Worm (Caenorhabditis elegans) whole organism, L1 larva: ENCODE results near the gene col-118.

Source experiments
- C04F5.9 ChIP-seq: sonication (generic microtip); optimal IDR thresholded peaks from 2 replicates; lab custom pipeline; 2016; ENCODE audit warnings: missing genetic modification characterization, missing compliant biosample characterization
- C34B4.2 ChIP-seq: sonication (generic microtip); optimal IDR thresholded peaks from 2 replicates; lab custom pipeline; 2017; ENCODE audit warnings: mild to moderate bottlenecking, missing genetic modification characterization, missing compliant biosample characterization
- F16B12.6 ChIP-seq: fragments of 150-350 bp; optimal IDR thresholded peaks from 2 replicates; lab custom pipeline; 2014; ENCODE audit warnings: missing biosample characterization, missing genetic modification characterization
- Y116A8C.19 ChIP-seq: sonication (generic microtip); optimal IDR thresholded peaks from 2 replicates; lab custom pipeline; 2016; ENCODE audit warnings: missing compliant biosample characterization, missing genetic modification characterization, borderline replicate concordance
- alr-1 ChIP-seq: fragments of 200-800 bp; sonication (Bioruptor generic); optimal IDR thresholded peaks from 2 replicates; lab custom pipeline; 2018; ENCODE audit warnings: borderline replicate concordance, mild to moderate bottlenecking, missing genetic modification characterization, missing compliant biosample characterization
- aly-2 ChIP-seq: fragments of 150-350 bp; optimal IDR thresholded peaks from 2 replicates; lab custom pipeline; 2014; ENCODE audit warnings: missing biosample characterization, missing genetic modification characterization
- blmp-1 ChIP-seq: fragments of 150-350 bp; optimal IDR thresholded peaks from 2 replicates; lab custom pipeline; 2014; ENCODE audit warnings: missing biosample characterization, missing genetic modification characterization
- ceh-63 ChIP-seq: fragments of 200-800 bp; sonication (Bioruptor generic); optimal IDR thresholded peaks from 2 replicates; lab custom pipeline; 2018; ENCODE audit warnings: mild to moderate bottlenecking, missing genetic modification characterization, missing compliant biosample characterization
- ceh-8 ChIP-seq: fragments of 200-800 bp; sonication (Bioruptor generic); optimal IDR thresholded peaks from 2 replicates; lab custom pipeline; 2018; ENCODE audit warnings: mild to moderate bottlenecking, missing genetic modification characterization, moderate library complexity, missing compliant biosample characterization
- ceh-82 ChIP-seq, 3 experiments: fragments of 150-350 bp in 1 of 3; sonication (generic microtip) in 2 of 3; optimal IDR thresholded peaks; 2 replicates each; lab custom pipeline; 2014 to 2017; ENCODE audit warnings: missing biosample characterization in 3 of 3, missing genetic modification characterization in 3 of 3
- ceh-88 ChIP-seq: fragments of 200-800 bp; sonication (Bioruptor generic); IDR thresholded peaks from 2 replicates; pipeline ENCODE4 v1.3.6; 2022; ENCODE audit warnings: missing genetic modification characterization, missing compliant biosample characterization
- ces-1 ChIP-seq: fragments of 150-350 bp; optimal IDR thresholded peaks from 2 replicates; lab custom pipeline; 2014; ENCODE audit warnings: missing biosample characterization, missing genetic modification reagents, missing genetic modification characterization
- dpl-1 ChIP-seq, 3 experiments: fragments of 150-350 bp in 2 of 3; sonication (generic microtip) in 1 of 3; optimal IDR thresholded peaks; 2 replicates each; lab custom pipeline; 2014 to 2017; ENCODE audit warnings: missing biosample characterization in 3 of 3, missing genetic modification characterization in 3 of 3, missing genetic modification reagents in 3 of 3
- dsc-1 ChIP-seq: sonication (generic microtip); optimal IDR thresholded peaks from 2 replicates; lab custom pipeline; 2016; ENCODE audit warnings: mild to moderate bottlenecking, missing genetic modification characterization, missing compliant biosample characterization
- efl-3 ChIP-seq: fragments of 200-800 bp; sonication (Bioruptor generic); optimal IDR thresholded peaks from 2 replicates; lab custom pipeline; 2018; ENCODE audit warnings: mild to moderate bottlenecking, missing genetic modification characterization, missing compliant biosample characterization
- egl-27 ChIP-seq, 2 experiments: fragments of 150-350 bp in 1 of 2; sonication (generic microtip); optimal IDR thresholded peaks; 3 replicates each; lab custom pipeline; 2017 to 2018; ENCODE audit warnings: missing biosample characterization in 2 of 2, missing genetic modification characterization in 2 of 2, missing genetic modification reagents in 2 of 2
- elt-2 ChIP-seq: sonication (generic microtip); optimal IDR thresholded peaks from 2 replicates; lab custom pipeline; 2016; ENCODE audit warnings: missing genetic modification characterization, mild to moderate bottlenecking, inconsistent platforms, missing compliant biosample characterization, missing genetic modification reagents
- ets-5 ChIP-seq: fragments of 200-800 bp; sonication (Bioruptor generic); IDR thresholded peaks from 2 replicates; pipeline ENCODE4 v1.3.6; 2022; ENCODE audit warnings: missing genetic modification characterization, missing compliant biosample characterization
- fkh-10 ChIP-seq: sonication (generic microtip); optimal IDR thresholded peaks from 2 replicates; lab custom pipeline; 2017; ENCODE audit warnings: missing biosample characterization, missing genetic modification reagents, missing genetic modification characterization
- fkh-4 ChIP-seq: sonication (generic microtip); optimal IDR thresholded peaks from 2 replicates; lab custom pipeline; 2016; ENCODE audit warnings: missing compliant biosample characterization, missing genetic modification characterization, borderline replicate concordance
- fkh-8 ChIP-seq: sonication (generic microtip); optimal IDR thresholded peaks from 2 replicates; lab custom pipeline; 2016; ENCODE audit warnings: mild to moderate bottlenecking, missing genetic modification characterization, missing compliant biosample characterization
- fos-1 ChIP-seq: fragments of 150-350 bp; optimal IDR thresholded peaks from 2 replicates; lab custom pipeline; 2014; ENCODE audit warnings: missing biosample characterization, missing genetic modification characterization
- grh-1 ChIP-seq: fragments of 200-800 bp; sonication (Bioruptor generic); IDR thresholded peaks from 2 replicates; pipeline ENCODE4 v1.3.6; 2022; ENCODE audit warnings: missing genetic modification reagents, missing genetic modification characterization, missing compliant biosample characterization
- hlh-4 ChIP-seq: sonication (generic microtip); optimal IDR thresholded peaks from 2 replicates; lab custom pipeline; 2016; ENCODE audit warnings: mild to moderate bottlenecking, missing genetic modification characterization, missing compliant biosample characterization
- hpl-2 ChIP-seq: fragments of 150-350 bp; optimal IDR thresholded peaks from 2 replicates; lab custom pipeline; 2014; ENCODE audit warnings: missing biosample characterization, missing genetic modification reagents, missing genetic modification characterization
- lin-13 ChIP-seq: fragments of 150-350 bp; optimal IDR thresholded peaks from 2 replicates; lab custom pipeline; 2014; ENCODE audit warnings: missing biosample characterization, missing genetic modification reagents, missing genetic modification characterization
- lin-15B ChIP-seq: fragments of 150-350 bp; sonication (generic microtip); optimal IDR thresholded peaks from 3 replicates; lab custom pipeline; 2014; ENCODE audit warnings: missing biosample characterization, missing genetic modification characterization
- lin-35 ChIP-seq, 2 experiments: fragments of 150-350 bp; optimal IDR thresholded peaks; 2 replicates each; lab custom pipeline; 2014; ENCODE audit warnings: missing biosample characterization in 2 of 2, missing genetic modification characterization in 2 of 2, missing genetic modification reagents in 2 of 2
- lsy-2 ChIP-seq, 2 experiments: fragments of 150-350 bp; optimal IDR thresholded peaks; 2 replicates each; lab custom pipeline; 2014; ENCODE audit warnings: missing biosample characterization in 2 of 2, missing genetic modification characterization in 2 of 2
- mab-9 ChIP-seq: fragments of 200-800 bp; sonication (Bioruptor generic); IDR thresholded peaks from 2 replicates; pipeline ENCODE4 v1.3.6; 2022; ENCODE audit warnings: missing genetic modification reagents, missing genetic modification characterization, missing compliant biosample characterization
- mef-2 ChIP-seq: fragments of 150-350 bp; optimal IDR thresholded peaks from 2 replicates; lab custom pipeline; 2014; ENCODE audit warnings: missing biosample characterization, missing genetic modification characterization
- mep-1 ChIP-seq: fragments of 150-350 bp; optimal IDR thresholded peaks from 2 replicates; lab custom pipeline; 2014; ENCODE audit warnings: missing biosample characterization, missing genetic modification characterization
- nhr-11 ChIP-seq: fragments of 150-350 bp; optimal IDR thresholded peaks from 2 replicates; lab custom pipeline; 2014; ENCODE audit warnings: missing biosample characterization, missing genetic modification characterization
- nhr-20 ChIP-seq: sonication (generic microtip); optimal IDR thresholded peaks from 2 replicates; lab custom pipeline; 2016; ENCODE audit warnings: mild to moderate bottlenecking, missing genetic modification characterization, missing compliant biosample characterization
- nhr-237 ChIP-seq: fragments of 150-350 bp; optimal IDR thresholded peaks from 2 replicates; lab custom pipeline; 2014; ENCODE audit warnings: missing biosample characterization, missing genetic modification characterization
- nhr-28 ChIP-seq: fragments of 150-350 bp; optimal IDR thresholded peaks from 2 replicates; lab custom pipeline; 2014; ENCODE audit warnings: missing biosample characterization, missing genetic modification characterization
- nhr-71 ChIP-seq: sonication (generic microtip); optimal IDR thresholded peaks from 2 replicates; lab custom pipeline; 2016; ENCODE audit warnings: mild to moderate bottlenecking, missing genetic modification characterization, moderate library complexity, missing compliant biosample characterization
- nhr-76 ChIP-seq: sonication (generic microtip); optimal IDR thresholded peaks from 2 replicates; lab custom pipeline; 2017; ENCODE audit warnings: missing biosample characterization, missing genetic modification characterization
- nhr-90 ChIP-seq: sonication (generic microtip); optimal IDR thresholded peaks from 2 replicates; lab custom pipeline; 2016; ENCODE audit warnings: mild to moderate bottlenecking, missing genetic modification characterization, missing compliant biosample characterization; ENCODE audit not compliant: poor library complexity
- pag-3 ChIP-seq: sonication (generic microtip); optimal IDR thresholded peaks from 2 replicates; lab custom pipeline; 2017; ENCODE audit warnings: missing genetic modification characterization, mild to moderate bottlenecking, missing compliant biosample characterization, antibody characterized with exemption, borderline replicate concordance; ENCODE audit not compliant: insufficient read depth
- pqm-1 ChIP-seq: sonication (generic microtip); optimal IDR thresholded peaks from 3 replicates; lab custom pipeline; 2017; ENCODE audit warnings: missing biosample characterization, missing genetic modification characterization
- skn-1 ChIP-seq: fragments of 150-350 bp; optimal IDR thresholded peaks from 2 replicates; lab custom pipeline; 2014; ENCODE audit warnings: missing biosample characterization, missing genetic modification characterization
- snpc-4 ChIP-seq: fragments of 150-350 bp; optimal IDR thresholded peaks from 2 replicates; lab custom pipeline; 2014; ENCODE audit warnings: missing biosample characterization, missing genetic modification characterization
- swsn-7 ChIP-seq: sonication (generic microtip); optimal IDR thresholded peaks from 2 replicates; lab custom pipeline; 2016; ENCODE audit warnings: missing genetic modification characterization, missing compliant biosample characterization
- tlp-1 ChIP-seq: fragments of 150-350 bp; optimal IDR thresholded peaks from 2 replicates; lab custom pipeline; 2014; ENCODE audit warnings: missing biosample characterization, missing genetic modification characterization
- unc-30 ChIP-seq: sonication (generic microtip); optimal IDR thresholded peaks from 2 replicates; lab custom pipeline; 2017; ENCODE audit warnings: missing biosample characterization, missing genetic modification characterization
- vab-15 ChIP-seq: sonication (generic microtip); optimal IDR thresholded peaks from 2 replicates; lab custom pipeline; 2017; ENCODE audit warnings: missing genotype, mild to moderate bottlenecking, missing genetic modification characterization, missing compliant biosample characterization
- zag-1 ChIP-seq: fragments of 150-350 bp; optimal IDR thresholded peaks from 2 replicates; lab custom pipeline; 2014; ENCODE audit warnings: missing biosample characterization, missing genetic modification characterization
- zip-4 ChIP-seq: fragments of 200-800 bp; sonication (Bioruptor generic); optimal IDR thresholded peaks from 2 replicates; lab custom pipeline; 2018; ENCODE audit warnings: mild to moderate bottlenecking, missing genetic modification characterization, moderate library complexity, missing compliant biosample characterization

Gene col-118

ce11 chrIV:8891131-8891530 is 43.1 kb downstream of the col-118 start, which contains the start of gene spr-2 (continued):
- no peak for TF ChIP-seq egl-27 (tag; optimal IDR thresholded peaks at IDR 0.05; lab: Kevin White, UChicago)
- no peak for TF ChIP-seq ceh-88 (GFP tag; lab: Robert Waterston, UW)
- TF ChIP-seq ets-5 = no peak
- TF ChIP-seq nhr-237 = no peak
- peak; percentile 68 for TF ChIP-seq ceh-8 (GFP tag; lab: Kevin White, UChicago)
- TF ChIP-seq aly-2 (tag; lab: Kevin White, UChicago) = peak; percentile 41
- TF ChIP-seq ceh-63 (GFP tag; lab: Kevin White, UChicago) = no peak
- TF ChIP-seq mef-2 = peak; percentile 5
- TF ChIP-seq swsn-7 = peak; percentile 81
- no peak for TF ChIP-seq pqm-1
- TF ChIP-seq mep-1 (tag; lab: Kevin White, UChicago) = peak; percentile 92

ce11 chrIV:8892558-8892957 is 44.5 kb downstream of the col-118 start, which contains the start of gene C27B7.2:
C27B7.2 (plus strand) TSS chrIV:8892858.
- no peak for TF ChIP-seq ceh-8 (GFP tag; lab: Kevin White, UChicago)
- TF ChIP-seq skn-1 = no peak
- no peak for TF ChIP-seq ces-1 (GFP tag; lab: Kevin White, UChicago)
- no peak for TF ChIP-seq dsc-1
- TF ChIP-seq lin-15B (tag; lab: Kevin White, UChicago) = no peak
- TF ChIP-seq zag-1 (tag; lab: Kevin White, UChicago) = no peak
- TF ChIP-seq, all 84 proteins: peak for 0

ce11 chrIV:8893746-8894145 is 45.7 kb downstream of the col-118 start, which contains the start of gene rad-54.L2:
rad-54.L2 (plus strand) TSS chrIV:8894077.
- TF ChIP-seq lin-13 (GFP tag; lab: Kevin White, UChicago) (peak; percentile 43), Y116A8C.19 (no peak), tlp-1 (tag; lab: Kevin White, UChicago) (no peak), fkh-8 (tag; lab: Kevin White, UChicago) (peak; percentile 79), hpl-2 (GFP tag; lab: Kevin White, UChicago) (no peak), vab-15 (tag; lab: Kevin White, UChicago) (no peak), fos-1 (tag; lab: Kevin White, UChicago) (peak; percentile 5), C04F5.9 (tag; lab: Kevin White, UChicago) (no peak), lin-15B (tag; lab: Kevin White, UChicago) (peak; percentile 35), dpl-1 (GFP tag; optimal IDR thresholded peaks at IDR 0.05; lab: Kevin White, UChicago) (peak; percentile 43 to 63 (median 52)), nhr-76 (no peak), nhr-71 (tag; lab: Kevin White, UChicago) (peak; percentile 58), nhr-28 (no peak), mef-2 (no peak), lsy-2 (tag; optimal IDR thresholded peaks at IDR 0.05; lab: Kevin White, UChicago) (peak; percentile 41 to 76), nhr-90 (tag; lab: Kevin White, UChicago) (peak; percentile 23), efl-3 (no peak), F16B12.6 (tag; lab: Kevin White, UChicago) (peak; percentile 12), egl-27 (tag; optimal IDR thresholded peaks at IDR 0.05; lab: Kevin White, UChicago) (no peak), blmp-1 (tag; lab: Kevin White, UChicago) (peak; percentile 17), fkh-10 (GFP tag; lab: Kevin White, UChicago) (no peak), ceh-8 (GFP tag; lab: Kevin White, UChicago) (no peak), elt-2 (tag; lab: Kevin White, UChicago) (no peak), lin-35 (GFP tag; optimal IDR thresholded peaks at IDR 0.05; lab: Kevin White, UChicago) (peak; percentile 58 to 80), grh-1 (no peak), pag-3 (tag; lab: Kevin White, UChicago) (no peak), snpc-4 (tag; lab: Kevin White, UChicago) (peak; percentile 19), unc-30 (tag; lab: Kevin White, UChicago) (no peak), mab-9 (no peak), C34B4.2 (tag; lab: Kevin White, UChicago) (no peak), zip-4 (peak; percentile 39), ceh-82 (tag; optimal IDR thresholded peaks at IDR 0.05; lab: Kevin White, UChicago) (no peak), hlh-4 (no peak), nhr-20 (peak; percentile 61), fkh-4 (no peak), ets-5 (no peak), nhr-11 (tag; lab: Kevin White, UChicago) (no peak), alr-1 (tag; lab: Kevin White, UChicago) (no peak), skn-1 (peak; percentile 78)
